Worm (Caenorhabditis elegans) whole organism, L2 larva: ENCODE data around the gene srd-16.

Experiments used
- F13H6.1 ChIP-seq: sonication (generic microtip); optimal IDR thresholded peaks from 2 replicates; lab custom pipeline; 2016; ENCODE audit warnings: missing genetic modification characterization, missing compliant biosample characterization
- ZK546.5 ChIP-seq: sonication (generic microtip); optimal IDR thresholded peaks from 2 replicates; lab custom pipeline; 2017; ENCODE audit warnings: missing biosample characterization, missing genetic modification characterization
- aly-2 ChIP-seq: fragments of 150-350 bp; optimal IDR thresholded peaks from 2 replicates; lab custom pipeline; 2014; ENCODE audit warnings: missing biosample characterization, missing genetic modification characterization
- crh-2 ChIP-seq: sonication (generic microtip); optimal IDR thresholded peaks from 2 replicates; lab custom pipeline; 2017; ENCODE audit warnings: missing biosample characterization, missing genetic modification characterization
- elt-3 ChIP-seq: sonication (generic microtip); optimal IDR thresholded peaks from 2 replicates; lab custom pipeline; 2017; ENCODE audit warnings: missing biosample characterization, missing genetic modification characterization
- mab-5 ChIP-seq: fragments of 150-350 bp; optimal IDR thresholded peaks from 2 replicates; lab custom pipeline; 2014; ENCODE audit warnings: missing biosample characterization, missing genetic modification characterization
- skn-1 ChIP-seq: sonication (generic microtip); optimal IDR thresholded peaks from 2 replicates; lab custom pipeline; 2017; ENCODE audit warnings: missing biosample characterization, missing genetic modification characterization
- zag-1 ChIP-seq: fragments of 150-350 bp; optimal IDR thresholded peaks from 2 replicates; lab custom pipeline; 2014; ENCODE audit warnings: missing biosample characterization, missing genetic modification characterization

DNA sequence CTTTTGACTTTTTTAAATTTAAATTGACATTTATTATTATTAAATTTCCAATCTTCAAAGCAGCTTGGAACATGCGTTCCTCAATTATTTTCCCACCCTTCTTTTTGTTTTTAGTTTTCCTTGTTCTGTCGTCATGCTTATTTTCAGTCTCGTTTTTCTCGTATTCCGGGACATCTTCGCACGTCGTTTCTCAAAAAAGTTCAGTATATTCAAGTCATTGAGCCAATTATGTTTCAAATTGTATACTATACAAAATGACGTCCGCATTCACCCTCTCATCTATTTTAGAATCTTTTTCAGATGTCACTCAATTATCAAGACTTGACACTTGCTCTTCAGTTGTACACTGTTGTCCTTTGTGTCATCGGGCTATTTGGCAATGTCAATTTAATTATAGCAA, 27.5 kb upstream of the srd-16 start, which contains the start of gene srsx-17:
- no peak for TF ChIP-seq zag-1 (tag; lab: Kevin White, UChicago)
- no peak for TF ChIP-seq aly-2
- no peak for TF ChIP-seq elt-3
- no peak for TF ChIP-seq crh-2 (tag; lab: Kevin White, UChicago)
- no peak for TF ChIP-seq mab-5 (tag; lab: Kevin White, UChicago)
- TF ChIP-seq ZK546.5 (tag; lab: Kevin White, UChicago): no peak
- TF ChIP-seq skn-1 (tag; lab: Kevin White, UChicago): no peak
- no peak for TF ChIP-seq F13H6.1
